Worm (Caenorhabditis elegans): ENCODE results near the gene frpr-11.

The frpr-11 gene

DNA sequence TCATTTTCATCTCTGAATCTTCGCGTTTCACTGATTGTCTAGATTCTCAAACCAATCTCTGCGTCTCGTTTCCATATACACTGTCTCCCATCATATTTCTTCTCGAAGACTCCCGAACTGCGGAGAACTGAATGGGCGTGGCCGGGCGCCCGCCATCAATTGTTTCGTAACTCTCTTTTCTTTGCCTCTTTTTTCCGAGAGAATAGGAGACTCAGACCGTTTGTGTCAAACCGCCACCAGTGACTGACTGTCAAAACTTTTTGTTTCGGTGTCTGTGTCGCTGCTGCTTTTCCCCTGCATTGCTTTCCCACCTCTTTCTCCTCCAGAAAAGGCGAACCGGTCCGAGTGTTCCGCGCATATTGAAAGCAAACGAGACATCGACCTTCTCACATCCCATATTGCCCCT is 29.2 kb downstream of the frpr-11 start, which contains the start of gene unc-23 (continued):
- no peak for TF ChIP-seq ztf-11 (tag; optimal IDR thresholded peaks at IDR 0.05)
- no peak for TF ChIP-seq daf-12 (tag; optimal IDR thresholded peaks at IDR 0.05)
- no peak for TF ChIP-seq fkh-2 (tag; optimal IDR thresholded peaks at IDR 0.05)
- TF ChIP-seq mml-1 (tag; optimal IDR thresholded peaks at IDR 0.05), result peak; percentile 5
- peak; percentile 50 for TF ChIP-seq egl-27 (tag; optimal IDR thresholded peaks at IDR 0.05)
- peak; percentile 80 for TF ChIP-seq ceh-28 (tag; optimal IDR thresholded peaks at IDR 0.05)
- no peak for TF ChIP-seq ztf-4 (tag; optimal IDR thresholded peaks at IDR 0.05)
- TF ChIP-seq ceh-9 (tag; optimal IDR thresholded peaks at IDR 0.05), result no peak
- TF ChIP-seq nhr-77 (tag; optimal IDR thresholded peaks at IDR 0.05), result no peak
- TF ChIP-seq fos-1 (tag; optimal IDR thresholded peaks at IDR 0.05), result peak; percentile 56
- peak; percentile 2 for TF ChIP-seq elt-1 (tag; optimal IDR thresholded peaks at IDR 0.05)
- TF ChIP-seq eor-1 (tag; optimal IDR thresholded peaks at IDR 0.05), result peak in 1 of 2 experiments; percentile 51
- no peak for TF ChIP-seq unc-39 (tag; optimal IDR thresholded peaks at IDR 0.05)
- TF ChIP-seq unc-62 (GFP tag; optimal IDR thresholded peaks at IDR 0.05), result peak; percentile 70
- peak; percentile 86 for TF ChIP-seq jun-1 (tag; optimal IDR thresholded peaks at IDR 0.05)

DNA sequence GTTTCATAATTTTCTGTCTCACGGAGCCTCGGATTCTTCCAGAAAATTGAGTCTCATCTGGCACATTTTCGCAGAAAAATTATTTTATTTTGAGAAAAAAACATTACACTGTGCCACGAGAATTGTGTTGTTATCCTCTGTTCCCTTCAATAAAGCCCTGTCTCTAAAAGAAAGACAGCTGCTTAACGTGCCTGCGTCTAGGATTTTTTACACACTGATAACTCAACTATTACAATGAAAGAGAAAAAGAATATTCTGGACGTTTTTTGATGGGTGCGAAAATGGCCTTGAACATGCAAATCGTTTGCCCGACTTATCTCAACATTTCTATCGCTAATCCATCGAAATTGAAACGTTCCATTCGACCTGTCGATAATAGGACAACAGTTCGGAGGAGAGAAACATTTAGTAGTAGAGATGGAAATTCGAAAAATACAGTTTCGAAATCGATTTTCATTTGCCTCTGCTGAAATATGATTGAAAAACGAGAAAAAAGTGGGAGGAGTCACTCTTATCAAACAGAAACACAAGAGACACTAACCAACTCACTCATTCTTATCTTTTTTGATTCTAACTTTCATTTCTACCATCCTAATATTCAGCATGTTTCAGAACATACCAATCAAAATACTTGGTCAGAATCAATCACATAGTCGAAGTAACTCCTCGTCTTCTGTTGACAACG is 29.9 kb downstream of the frpr-11 start:
- TF ChIP-seq nhr-67 (tag; optimal IDR thresholded peaks at IDR 0.05), result no peak
- no peak for TF ChIP-seq sea-2 (GFP tag; optimal IDR thresholded peaks at IDR 0.05)
- TF ChIP-seq eor-1 (tag; optimal IDR thresholded peaks at IDR 0.05), result no peak
- no peak for TF ChIP-seq R02D3.7 (tag; optimal IDR thresholded peaks at IDR 0.05)
- TF ChIP-seq nhr-77 (tag; optimal IDR thresholded peaks at IDR 0.05), result no peak
- TF ChIP-seq ztf-4 (tag; optimal IDR thresholded peaks at IDR 0.05), result no peak
- TF ChIP-seq nfya-1 (tag; optimal IDR thresholded peaks at IDR 0.05; ENCODE audit: insufficient read depth), result peak; percentile 29
- no peak for TF ChIP-seq ama-1 (optimal IDR thresholded peaks at IDR 0.05)
- no peak for TF ChIP-seq ceh-9 (tag; optimal IDR thresholded peaks at IDR 0.05)
- peak; percentile 44 for TF ChIP-seq nhr-23 (tag; optimal IDR thresholded peaks at IDR 0.05)
- TF ChIP-seq mdl-1 (tag; optimal IDR thresholded peaks at IDR 0.05), result no peak
- TF ChIP-seq unc-39 (tag; optimal IDR thresholded peaks at IDR 0.05), result no peak
- TF ChIP-seq elt-1 (tag; optimal IDR thresholded peaks at IDR 0.05), result no peak
- no peak for TF ChIP-seq fkh-2 (tag; optimal IDR thresholded peaks at IDR 0.05)
- no peak for TF ChIP-seq nhr-43 (tag; optimal IDR thresholded peaks at IDR 0.05; ENCODE audit: poor library complexity, severe bottlenecking)
- TF ChIP-seq lin-15B (tag; optimal IDR thresholded peaks at IDR 0.05), result no peak
- peak; percentile 33 for TF ChIP-seq pqm-1 (tag; optimal IDR thresholded peaks at IDR 0.05)
- TF ChIP-seq nhr-25 (tag; optimal IDR thresholded peaks at IDR 0.05), result peak; percentile 76
- TF ChIP-seq ceh-16 (tag; optimal IDR thresholded peaks at IDR 0.05), result no peak
- TF ChIP-seq pha-4 (tag; optimal IDR thresholded peaks at IDR 0.05), result no peak
- no peak for TF ChIP-seq aly-2 (tag; optimal IDR thresholded peaks at IDR 0.05)
- no peak for TF ChIP-seq elt-3 (tag; optimal IDR thresholded peaks at IDR 0.05)
- no peak for TF ChIP-seq zag-1 (tag; optimal IDR thresholded peaks at IDR 0.05)
- TF ChIP-seq ceh-28 (tag; optimal IDR thresholded peaks at IDR 0.05), result peak; percentile 13
- no peak for TF ChIP-seq lsy-12 (tag; optimal IDR thresholded peaks at IDR 0.05)
- TF ChIP-seq elt-2 (tag; optimal IDR thresholded peaks at IDR 0.05), result peak; percentile 67
- TF ChIP-seq nhr-11 (tag; optimal IDR thresholded peaks at IDR 0.05), result no peak

DNA sequence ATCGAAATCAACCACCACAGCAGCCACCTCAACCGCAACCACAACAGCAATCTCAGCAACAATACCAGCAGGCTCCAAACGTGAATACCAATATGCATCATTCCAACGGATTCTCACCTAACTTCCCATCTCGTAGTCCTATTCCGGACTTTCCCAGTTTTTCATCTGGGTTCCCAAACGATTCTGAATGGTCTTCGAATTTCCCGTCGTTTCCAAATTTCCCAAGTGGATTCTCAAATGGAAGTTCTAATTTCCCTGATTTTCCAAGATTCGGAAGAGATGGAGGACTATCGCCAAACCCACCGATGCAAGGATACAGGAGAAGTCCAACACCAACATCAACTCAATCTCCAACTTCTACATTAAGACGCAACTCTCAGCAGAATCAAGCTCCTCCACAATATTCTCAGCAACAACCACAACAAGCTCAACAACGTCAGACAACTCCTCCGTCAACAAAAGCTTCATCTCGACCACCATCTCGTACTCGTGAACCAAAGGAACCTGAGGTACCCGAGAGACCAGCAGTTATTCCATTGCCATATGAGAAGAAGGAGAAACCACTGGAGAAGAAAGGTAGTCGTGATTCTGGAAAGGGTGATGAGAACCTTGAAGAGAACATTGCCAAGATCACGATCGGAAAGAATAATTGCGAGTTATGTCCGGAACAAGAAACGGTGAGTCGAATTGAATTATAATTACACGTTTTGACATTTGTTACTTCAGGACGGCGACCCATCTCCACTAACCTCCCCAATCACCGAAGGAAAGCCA is 30.7 kb downstream of the frpr-11 start:
- TF ChIP-seq ama-1 (optimal IDR thresholded peaks at IDR 0.05) (peak; percentile 64), ztf-4 (tag; optimal IDR thresholded peaks at IDR 0.05) (no peak), skn-1 (tag; optimal IDR thresholded peaks at IDR 0.05) (no peak)

DNA sequence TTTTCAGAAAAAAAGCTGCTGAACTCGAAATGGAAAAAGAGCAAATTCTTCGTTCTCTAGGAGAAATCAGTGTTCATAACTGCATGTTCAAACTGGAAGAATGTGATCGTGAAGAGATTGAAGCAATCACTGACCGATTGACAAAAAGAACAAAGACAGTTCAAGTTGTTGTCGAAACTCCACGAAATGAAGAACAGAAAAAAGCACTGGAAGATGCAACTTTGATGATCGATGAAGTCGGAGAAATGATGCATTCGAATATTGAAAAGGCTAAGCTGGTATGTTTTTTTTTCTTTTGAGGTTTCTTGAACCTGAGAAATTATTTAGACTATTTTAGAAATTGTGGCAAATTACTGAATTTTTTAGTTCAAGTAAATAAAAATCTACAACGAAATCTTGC is 31.4 kb downstream of the frpr-11 start:
- TF ChIP-seq nhr-28 (tag; optimal IDR thresholded peaks at IDR 0.05), result no peak
- no peak for TF ChIP-seq nhr-12 (tag; optimal IDR thresholded peaks at IDR 0.05)
- peak; percentile 81 for TF ChIP-seq ama-1 (optimal IDR thresholded peaks at IDR 0.05)
